Fruit fly (Drosophila melanogaster): ENCODE results near the gene Bka.

Bka gene

DNA sequence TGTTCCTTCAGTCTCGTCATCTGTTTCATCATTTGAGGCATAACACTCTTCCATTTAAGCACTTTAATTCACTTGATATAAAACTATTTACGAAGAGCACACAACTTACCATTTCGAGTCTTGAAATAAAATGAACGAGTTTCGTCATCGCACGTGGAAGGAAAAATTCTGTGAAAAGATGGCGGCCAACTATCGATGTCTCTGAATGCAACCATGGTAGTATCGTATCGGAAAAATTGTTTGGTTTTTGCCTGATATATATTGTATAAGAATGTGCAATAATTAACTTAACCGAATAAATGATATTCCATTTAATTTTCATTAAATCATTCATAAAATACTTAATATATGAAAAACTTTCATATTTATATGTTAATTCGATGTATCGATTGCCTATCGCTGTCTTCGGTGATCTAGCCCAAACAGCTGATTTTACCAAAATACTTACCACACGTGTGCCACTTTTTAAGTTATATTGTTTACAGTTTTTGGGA lies at the start of gene Bka (continued):
- TF ChIP-seq sens (GFP tag) (peak; percentile 79), CG10431 (GFP tag; optimal IDR thresholded peaks at IDR 0.05) (peak; percentile 65), dpn (GFP tag; optimal IDR thresholded peaks at IDR 0.05) (peak in 1 of 2 experiments; percentile 23), CG14965 (GFP tag; optimal IDR thresholded peaks at IDR 0.05; ENCODE audit: borderline replicate concordance) (no peak), scrt (GFP tag; optimal IDR thresholded peaks at IDR 0.05) (peak; percentile 50), Drgx (GFP tag; IDR thresholded peaks at IDR 0.05) (no peak), CG5953 (GFP tag; IDR thresholded peaks at IDR 0.05) (no peak), Doc2 (GFP tag; IDR thresholded peaks at IDR 0.05) (no peak), p53 (GFP tag; optimal IDR thresholded peaks at IDR 0.05) (no peak), twi (tag; optimal IDR thresholded peaks at IDR 0.05) (peak; percentile 71), CG9727 (GFP tag; optimal IDR thresholded peaks at IDR 0.05) (peak; percentile 77), CG13894 (tag; optimal IDR thresholded peaks at IDR 0.05) (peak; percentile 77), Fer2 (tag; optimal IDR thresholded peaks at IDR 0.05) (no peak), Kr (GFP tag; optimal IDR thresholded peaks at IDR 0.05) (no peak), Hr51 (GFP tag; optimal IDR thresholded peaks at IDR 0.05) (peak in 1 of 2 experiments; percentile 52), gt (GFP tag; IDR thresholded peaks at IDR 0.05) (no peak), HLH54F (GFP tag; optimal IDR thresholded peaks at IDR 0.05) (no peak), CG12071 (GFP tag; optimal IDR thresholded peaks at IDR 0.05) (no peak), zfh2 (GFP tag; optimal IDR thresholded peaks at IDR 0.05) (no peak), org-1 (GFP tag; optimal IDR thresholded peaks at IDR 0.05) (peak; percentile 8), gcm (GFP tag; optimal IDR thresholded peaks at IDR 0.05) (peak; percentile 69), CG11398 (GFP tag; optimal IDR thresholded peaks at IDR 0.05) (no peak), wek (GFP tag; optimal IDR thresholded peaks at IDR 0.05) (peak; percentile 40), zf30C (GFP tag; optimal IDR thresholded peaks at IDR 0.05) (no peak), pita (GFP tag; optimal IDR thresholded peaks at IDR 0.05) (no peak), her (GFP tag; optimal IDR thresholded peaks at IDR 0.05) (peak; percentile 40), CG2199 (GFP tag; IDR thresholded peaks at IDR 0.05) (no peak), tap (tag; optimal IDR thresholded peaks at IDR 0.05) (peak; percentile 56), pnt (GFP tag; optimal IDR thresholded peaks at IDR 0.05) (no peak), Hsf (GFP tag; optimal IDR thresholded peaks at IDR 0.05) (peak; percentile 17), CG33213 (GFP tag; optimal IDR thresholded peaks at IDR 0.05) (peak; percentile 20), trem (tag; optimal IDR thresholded peaks at IDR 0.05) (peak; percentile 92), D19B (GFP tag; optimal IDR thresholded peaks at IDR 0.05) (no peak), CG9797 (GFP tag; optimal IDR thresholded peaks at IDR 0.05) (peak; percentile 57), gfzf (GFP tag; optimal IDR thresholded peaks at IDR 0.05) (peak; percentile 18), gsb (GFP tag; IDR thresholded peaks at IDR 0.05) (no peak), lab (GFP tag; optimal IDR thresholded peaks at IDR 0.05) (peak; percentile 72), CG31224 (GFP tag; IDR thresholded peaks at IDR 0.05) (0 out of 2 replicates have a peak, but pooled peaks have one; percentile 9), gem (tag; optimal IDR thresholded peaks at IDR 0.05) (peak; percentile 49), jigr1 (GFP tag; IDR thresholded peaks at IDR 0.05) (no peak), CG9876 (GFP tag; optimal IDR thresholded peaks at IDR 0.05) (no peak), gcm2 (GFP tag; optimal IDR thresholded peaks at IDR 0.05) (no peak), Jarid2 (GFP tag; optimal IDR thresholded peaks at IDR 0.05) (peak; percentile 53), CG5180 (GFP tag; optimal IDR thresholded peaks at IDR 0.05) (no peak), fru (optimal IDR thresholded peaks at IDR 0.05) (no peak), CG32767 (GFP tag; IDR thresholded peaks at IDR 0.05) (no peak), pan (optimal IDR thresholded peaks at IDR 0.05) (no peak), pan (GFP tag; optimal IDR thresholded peaks at IDR 0.05 in 1 of 2, IDR thresholded peaks at IDR 0.05 in 1 of 2) (peak in 1 of 2 experiments; percentile 39), bcd (GFP tag; optimal IDR thresholded peaks at IDR 0.05) (peak; percentile 48), Opbp (GFP tag; IDR thresholded peaks at IDR 0.05; ENCODE audit: partially characterized antibody) (peak; percentile 95), jing (GFP tag; optimal IDR thresholded peaks at IDR 0.05) (no peak)
